Worm (Caenorhabditis elegans) whole organism, L4 larva: ENCODE measurements around the gene fbxc-24.

Source experiments
- D1046.2 ChIP-seq: fragments of 200-800 bp; sonication (Bioruptor generic); IDR thresholded peaks from 2 replicates; pipeline ENCODE4 v1.3.6; 2022; ENCODE audit warnings: missing genetic modification characterization, missing compliant biosample characterization
- F37D6.2 ChIP-seq: sonication (generic microtip); optimal IDR thresholded peaks from 2 replicates; lab custom pipeline; 2016; ENCODE audit warnings: mild to moderate bottlenecking, missing genetic modification characterization, missing compliant biosample characterization
- F44E2.7 ChIP-seq: fragments of 200-800 bp; sonication (Bioruptor generic); IDR thresholded peaks from 2 replicates; pipeline ENCODE4 v2.1.2; 2022; ENCODE audit warnings: missing genetic modification characterization, missing compliant biosample characterization
- Y48G9A.11 ChIP-seq: fragments of 200-800 bp; sonication (Bioruptor generic); IDR thresholded peaks from 2 replicates; pipeline ENCODE4 v1.3.6; 2022; ENCODE audit warnings: missing genetic modification reagents, missing genetic modification characterization, missing compliant biosample characterization
- aly-2 ChIP-seq: sonication (generic microtip); optimal IDR thresholded peaks from 2 replicates; lab custom pipeline; 2018; ENCODE audit warnings: missing biosample characterization, missing genetic modification characterization
- ama-1 ChIP-seq: fragments of 150-350 bp; optimal IDR thresholded peaks from 2 replicates; lab custom pipeline; 2014; ENCODE audit warnings: inconsistent platforms, mixed read lengths
- ceh-32 ChIP-seq: sonication (generic microtip); optimal IDR thresholded peaks from 2 replicates; lab custom pipeline; 2016; ENCODE audit warnings: mild to moderate bottlenecking, missing genetic modification characterization, missing compliant biosample characterization; ENCODE audit not compliant: poor library complexity
- ceh-62 ChIP-seq: sonication (generic microtip); optimal IDR thresholded peaks from 2 replicates; lab custom pipeline; 2017; ENCODE audit warnings: missing biosample characterization, missing genetic modification characterization
- cey-2 ChIP-seq: sonication (generic microtip); optimal IDR thresholded peaks from 3 replicates; lab custom pipeline; 2017; ENCODE audit warnings: missing genetic modification characterization, mild to moderate bottlenecking, missing compliant biosample characterization, antibody characterized with exemption, borderline replicate concordance; ENCODE audit not compliant: insufficient read depth
- ctbp-1 ChIP-seq: fragments of 200-800 bp; sonication (Bioruptor generic); IDR thresholded peaks from 2 replicates; pipeline ENCODE4 v1.3.6; 2022; ENCODE audit warnings: missing genetic modification reagents, missing genetic modification characterization, missing compliant biosample characterization
- daf-12 ChIP-seq: fragments of 150-350 bp; optimal IDR thresholded peaks from 2 replicates; lab custom pipeline; 2014; ENCODE audit warnings: missing biosample characterization, missing genetic modification reagents, missing genetic modification characterization
- daf-16 ChIP-seq, 3 experiments: sonication (generic microtip); optimal IDR thresholded peaks; 2 replicates each; lab custom pipeline; 2016 to 2017; ENCODE audit warnings: missing genetic modification characterization in 3 of 3, missing genetic modification reagents in 3 of 3, mild to moderate bottlenecking in 2 of 3, missing compliant biosample characterization in 2 of 3, missing biosample characterization in 1 of 3, moderate library complexity in 1 of 3
- daf-8 ChIP-seq: fragments of 200-800 bp; sonication (Bioruptor generic); IDR thresholded peaks from 2 replicates; pipeline ENCODE4 v1.3.6; 2022; ENCODE audit warnings: missing genetic modification characterization, missing compliant biosample characterization
- dmd-8 ChIP-seq: fragments of 200-800 bp; sonication (Bioruptor generic); IDR thresholded peaks from 2 replicates; pipeline ENCODE4 v1.3.6; 2022; ENCODE audit warnings: missing genetic modification characterization, missing compliant biosample characterization
- dmd-9 ChIP-seq: fragments of 200-800 bp; sonication (Bioruptor generic); IDR thresholded peaks from 2 replicates; pipeline ENCODE4 v1.3.6; 2022; ENCODE audit warnings: missing genetic modification reagents, missing genetic modification characterization, missing compliant biosample characterization
- egl-43 ChIP-seq: fragments of 200-800 bp; sonication (Bioruptor generic); IDR thresholded peaks from 2 replicates; pipeline ENCODE4 v1.3.6; 2022; ENCODE audit warnings: missing genetic modification reagents, missing genetic modification characterization, missing compliant biosample characterization
- fos-1 ChIP-seq: fragments of 150-350 bp; optimal IDR thresholded peaks from 2 replicates; lab custom pipeline; 2014; ENCODE audit warnings: missing biosample characterization, missing genetic modification characterization
- hlh-11 ChIP-seq: fragments of 200-800 bp; sonication (Bioruptor generic); optimal IDR thresholded peaks from 2 replicates; lab custom pipeline; 2018; ENCODE audit warnings: mild to moderate bottlenecking, missing genetic modification characterization, missing compliant biosample characterization
- lim-7 ChIP-seq: fragments of 200-800 bp; sonication (Bioruptor generic); IDR thresholded peaks from 2 replicates; pipeline ENCODE4 v1.3.6; 2022; ENCODE audit warnings: missing genetic modification characterization, missing compliant biosample characterization
- lin-15B ChIP-seq: fragments of 150-350 bp; sonication (generic microtip); optimal IDR thresholded peaks from 3 replicates; lab custom pipeline; 2014; ENCODE audit warnings: missing biosample characterization, missing genetic modification characterization
- lsy-2 ChIP-seq, 2 experiments: fragments of 150-350 bp in 1 of 2; sonication (generic microtip) in 1 of 2; optimal IDR thresholded peaks; 2 replicates each; lab custom pipeline; 2014 to 2017; ENCODE audit warnings: missing biosample characterization in 2 of 2, missing genetic modification characterization in 2 of 2
- mdl-1 ChIP-seq, 2 experiments: fragments of 150-350 bp in 1 of 2; sonication (generic microtip) in 1 of 2; optimal IDR thresholded peaks; 2 replicates each; lab custom pipeline; 2014 to 2017; ENCODE audit warnings: missing biosample characterization in 2 of 2, missing genetic modification characterization in 2 of 2
- mdt-29 ChIP-seq: fragments of 200-800 bp; sonication (Bioruptor generic); IDR thresholded peaks from 2 replicates; pipeline ENCODE4 v1.3.6; 2022; ENCODE audit warnings: missing genetic modification reagents, missing genetic modification characterization, missing compliant biosample characterization
- mep-1 ChIP-seq: fragments of 150-350 bp; sonication (generic microtip); optimal IDR thresholded peaks from 3 replicates; lab custom pipeline; 2014; ENCODE audit warnings: missing biosample characterization, missing genetic modification characterization
- mxl-3 ChIP-seq: fragments of 200-800 bp; sonication (Bioruptor generic); optimal IDR thresholded peaks from 2 replicates; lab custom pipeline; 2018; ENCODE audit warnings: mild to moderate bottlenecking, missing genetic modification characterization, missing compliant biosample characterization
- nhr-11 ChIP-seq: fragments of 150-350 bp; optimal IDR thresholded peaks from 2 replicates; lab custom pipeline; 2014; ENCODE audit warnings: missing biosample characterization, missing genetic modification characterization
- nhr-41 ChIP-seq: fragments of 200-800 bp; sonication (Bioruptor generic); IDR thresholded peaks from 2 replicates; pipeline ENCODE4 v1.3.6; 2022; ENCODE audit warnings: missing genetic modification reagents, missing genetic modification characterization, missing compliant biosample characterization
- nhr-6 ChIP-seq: fragments of 150-350 bp; optimal IDR thresholded peaks from 2 replicates; lab custom pipeline; 2014; ENCODE audit warnings: missing biosample characterization, missing genetic modification characterization
- php-3 ChIP-seq: fragments of 200-800 bp; sonication (Bioruptor generic); IDR thresholded peaks from 2 replicates; pipeline ENCODE4 v1.3.6; 2022; ENCODE audit warnings: missing genetic modification reagents, missing genetic modification characterization, missing compliant biosample characterization
- sdz-12 ChIP-seq: fragments of 200-800 bp; sonication (Bioruptor generic); optimal IDR thresholded peaks from 2 replicates; lab custom pipeline; 2018; ENCODE audit warnings: mild to moderate bottlenecking, missing genetic modification characterization, missing compliant biosample characterization
- set-16 ChIP-seq: fragments of 200-800 bp; sonication (Bioruptor generic); IDR thresholded peaks from 2 replicates; pipeline ENCODE4 v1.3.6; 2022; ENCODE audit warnings: missing genetic modification reagents, missing genetic modification characterization, missing compliant biosample characterization
- snpc-1.2 ChIP-seq: fragments of 200-800 bp; sonication (Bioruptor generic); IDR thresholded peaks from 2 replicates; pipeline ENCODE4 v1.3.6; 2022; ENCODE audit warnings: missing genetic modification reagents, missing genetic modification characterization, missing compliant biosample characterization
- spr-1 ChIP-seq: sonication (generic microtip); optimal IDR thresholded peaks from 2 replicates; lab custom pipeline; 2016; ENCODE audit warnings: mild to moderate bottlenecking, missing genetic modification characterization, missing compliant biosample characterization
- zfp-2 ChIP-seq: sonication (generic microtip); optimal IDR thresholded peaks from 2 replicates; lab custom pipeline; 2016; ENCODE audit warnings: mild to moderate bottlenecking, missing genetic modification characterization, missing compliant biosample characterization
- zfp-3 ChIP-seq: fragments of 200-800 bp; sonication (Bioruptor generic); conservative IDR thresholded peaks from 2 replicates; pipeline ENCODE4 v1.3.6; 2022; ENCODE audit warnings: missing genetic modification reagents, missing genetic modification characterization, missing compliant biosample characterization
- zip-11 ChIP-seq: fragments of 200-800 bp; sonication (Bioruptor generic); IDR thresholded peaks from 2 replicates; pipeline ENCODE4 v1.3.6; 2022; ENCODE audit warnings: missing genetic modification characterization, missing compliant biosample characterization
- zip-2 ChIP-seq: fragments of 150-350 bp; optimal IDR thresholded peaks from 2 replicates; lab custom pipeline; 2014; ENCODE audit warnings: missing biosample characterization, missing genetic modification characterization
- ztf-11 ChIP-seq: fragments of 150-350 bp; optimal IDR thresholded peaks from 2 replicates; lab custom pipeline; 2014; ENCODE audit warnings: missing biosample characterization, missing genetic modification characterization

Gene fbxc-24

ce11 chrII:920326-920725, 10.9 kb upstream of the fbxc-24 start:
- TF ChIP-seq ama-1 (no peak), zfp-2 (tag; lab: Kevin White, UChicago) (no peak), ctbp-1 (GFP tag; lab: Robert Waterston, UW) (no peak), D1046.2 (no peak), F44E2.7 (no peak), zfp-3 (GFP tag; lab: Robert Waterston, UW) (no peak), spr-1 (tag; lab: Kevin White, UChicago) (no peak), lsy-2 (tag; optimal IDR thresholded peaks at IDR 0.05; lab: Kevin White, UChicago) (no peak), lin-15B (tag; lab: Kevin White, UChicago) (no peak), zip-2 (tag; lab: Kevin White, UChicago) (no peak), mdt-29 (GFP tag; lab: Robert Waterston, UW) (no peak), cey-2 (no peak), Y48G9A.11 (no peak), zip-11 (GFP tag; lab: Robert Waterston, UW) (no peak), ceh-32 (tag; lab: Kevin White, UChicago) (no peak), ceh-62 (no peak), daf-16 (GFP tag; optimal IDR thresholded peaks at IDR 0.05; lab: Kevin White, UChicago) (no peak), daf-16 (tag; optimal IDR thresholded peaks at IDR 0.05; lab: Kevin White, UChicago) (no peak), fos-1 (tag; lab: Kevin White, UChicago) (no peak), daf-8 (GFP tag; lab: Robert Waterston, UW) (no peak), egl-43 (no peak)

- TF ChIP-seq daf-8 (GFP tag; lab: Robert Waterston, UW), result no peak
- no peak for TF ChIP-seq nhr-41 (GFP tag; lab: Robert Waterston, UW)
- no peak for TF ChIP-seq daf-12 (tag; lab: Kevin White, UChicago)
- TF ChIP-seq set-16 (GFP tag; lab: Robert Waterston, UW), result no peak
Measured at ce11 chrII:917324-917723, 7.9 kb upstream of the fbxc-24 start, which contains the start of gene fbxc-30. TSS of gene fbxc-30 (plus strand) at chrII:917624.

DNA sequence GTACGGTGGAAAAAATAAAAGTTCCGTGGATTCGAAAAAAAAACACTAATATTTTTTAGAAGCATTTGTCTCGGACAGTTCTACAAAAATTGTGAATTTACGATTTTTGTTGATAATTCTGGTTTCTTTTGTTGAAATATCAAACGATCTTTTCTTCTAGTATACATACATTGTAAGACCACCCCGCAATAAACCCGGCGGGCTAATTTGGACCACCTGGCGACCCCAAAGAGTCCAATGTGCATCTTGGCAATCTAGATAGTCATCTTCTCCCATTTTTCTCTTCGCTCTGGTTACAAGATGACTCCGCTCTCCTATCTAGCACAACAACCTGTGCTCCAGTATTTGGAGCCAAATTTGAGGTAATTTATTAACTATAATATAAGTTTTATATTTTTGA, 6.3 kb upstream of the fbxc-24 start, which contains the start of gene fbxc-29:
Gene fbxc-29 (plus strand): TSS at position 301 of the 400 bp plus-strand sequence.
- TF ChIP-seq hlh-11 (tag; lab: Kevin White, UChicago) (no peak), aly-2 (no peak), dmd-8 (GFP tag; lab: Robert Waterston, UW) (no peak), F37D6.2 (tag; lab: Kevin White, UChicago) (no peak), sdz-12 (GFP tag; lab: Kevin White, UChicago) (no peak), dmd-9 (no peak), mxl-3 (GFP tag; lab: Kevin White, UChicago) (no peak), nhr-11 (no peak), set-16 (GFP tag; lab: Robert Waterston, UW) (no peak), ztf-11 (tag; lab: Kevin White, UChicago) (no peak), mep-1 (no peak), lim-7 (GFP tag; lab: Robert Waterston, UW) (no peak), lin-15B (tag; lab: Kevin White, UChicago) (no peak), mdl-1 (tag; optimal IDR thresholded peaks at IDR 0.05; lab: Kevin White, UChicago) (no peak), php-3 (GFP tag; lab: Robert Waterston, UW) (no peak), nhr-6 (tag; lab: Kevin White, UChicago) (no peak), snpc-1.2 (GFP tag; lab: Robert Waterston, UW) (no peak)
- TF ChIP-seq, all 104 proteins: peak for 0
